Worm (Caenorhabditis elegans) whole organism, L4 larva: ENCODE data around the gene bli-2.

Source experiments
- F44E2.7 ChIP-seq: fragments of 200-800 bp; sonication (Bioruptor generic); IDR thresholded peaks from 2 replicates; pipeline ENCODE4 v2.1.2; 2022; ENCODE audit warnings: missing genetic modification characterization, missing compliant biosample characterization
- T20F7.1 ChIP-seq: fragments of 200-800 bp; sonication (Bioruptor generic); optimal IDR thresholded peaks from 2 replicates; lab custom pipeline; 2018; ENCODE audit warnings: mild to moderate bottlenecking, missing genetic modification characterization, missing compliant biosample characterization
- T26A8.4 ChIP-seq: fragments of 200-800 bp; sonication (Bioruptor generic); IDR thresholded peaks from 2 replicates; pipeline ENCODE4 v1.3.6; 2022; ENCODE audit warnings: missing genetic modification characterization, missing compliant biosample characterization
- ama-1 ChIP-seq: fragments of 150-350 bp; optimal IDR thresholded peaks from 2 replicates; lab custom pipeline; 2014; ENCODE audit warnings: inconsistent platforms, mixed read lengths
- arid-1 ChIP-seq: fragments of 200-800 bp; sonication (Bioruptor generic); conservative IDR thresholded peaks from 2 replicates; pipeline ENCODE4 v1.3.6; 2022; ENCODE audit warnings: missing genetic modification reagents, missing genetic modification characterization, missing compliant biosample characterization
- attf-4 ChIP-seq: sonication (generic microtip); optimal IDR thresholded peaks from 3 replicates; lab custom pipeline; 2017; ENCODE audit warnings: missing biosample characterization, missing genetic modification characterization
- ceh-32 ChIP-seq: sonication (generic microtip); optimal IDR thresholded peaks from 2 replicates; lab custom pipeline; 2016; ENCODE audit warnings: mild to moderate bottlenecking, missing genetic modification characterization, missing compliant biosample characterization; ENCODE audit not compliant: poor library complexity
- ceh-62 ChIP-seq: sonication (generic microtip); optimal IDR thresholded peaks from 2 replicates; lab custom pipeline; 2017; ENCODE audit warnings: missing biosample characterization, missing genetic modification characterization
- cey-2 ChIP-seq: sonication (generic microtip); optimal IDR thresholded peaks from 3 replicates; lab custom pipeline; 2017; ENCODE audit warnings: missing genetic modification characterization, mild to moderate bottlenecking, missing compliant biosample characterization, antibody characterized with exemption, borderline replicate concordance; ENCODE audit not compliant: insufficient read depth
- daf-19 ChIP-seq: fragments of 200-800 bp; sonication (Bioruptor generic); conservative IDR thresholded peaks from 2 replicates; pipeline ENCODE4 v1.3.6; 2022; ENCODE audit warnings: missing genetic modification characterization, missing compliant biosample characterization
- daf-8 ChIP-seq: fragments of 200-800 bp; sonication (Bioruptor generic); IDR thresholded peaks from 2 replicates; pipeline ENCODE4 v1.3.6; 2022; ENCODE audit warnings: missing genetic modification characterization, missing compliant biosample characterization
- dpl-1 ChIP-seq: fragments of 150-350 bp; optimal IDR thresholded peaks from 2 replicates; lab custom pipeline; 2014; ENCODE audit warnings: missing biosample characterization, missing genetic modification reagents, missing genetic modification characterization
- egl-27 ChIP-seq: sonication (generic microtip); optimal IDR thresholded peaks from 3 replicates; lab custom pipeline; 2017; ENCODE audit warnings: missing biosample characterization, missing genetic modification reagents, missing genetic modification characterization
- egl-43 ChIP-seq: fragments of 200-800 bp; sonication (Bioruptor generic); IDR thresholded peaks from 2 replicates; pipeline ENCODE4 v1.3.6; 2022; ENCODE audit warnings: missing genetic modification reagents, missing genetic modification characterization, missing compliant biosample characterization
- hif-1 ChIP-seq, 2 experiments: sonication (generic microtip); optimal IDR thresholded peaks; 2 replicates each; lab custom pipeline; 2016 to 2017; ENCODE audit warnings: missing compliant biosample characterization in 2 of 2, missing genetic modification characterization in 2 of 2, missing genetic modification reagents in 2 of 2, missing genotype in 2 of 2, mild to moderate bottlenecking in 1 of 2
- lim-7 ChIP-seq: fragments of 200-800 bp; sonication (Bioruptor generic); IDR thresholded peaks from 2 replicates; pipeline ENCODE4 v1.3.6; 2022; ENCODE audit warnings: missing genetic modification characterization, missing compliant biosample characterization
- lir-3 ChIP-seq: sonication (generic microtip); optimal IDR thresholded peaks from 2 replicates; lab custom pipeline; 2016; ENCODE audit warnings: mild to moderate bottlenecking, missing genetic modification characterization, missing compliant biosample characterization
- lsy-2 ChIP-seq, 2 experiments: fragments of 150-350 bp in 1 of 2; sonication (generic microtip) in 1 of 2; optimal IDR thresholded peaks; 2 replicates each; lab custom pipeline; 2014 to 2017; ENCODE audit warnings: missing biosample characterization in 2 of 2, missing genetic modification characterization in 2 of 2
- madf-5 ChIP-seq, 2 experiments: fragments of 200-800 bp; sonication (Bioruptor generic); IDR thresholded peaks; 2 replicates each; pipeline ENCODE4 v1.3.6; 2022; ENCODE audit warnings: missing compliant biosample characterization in 2 of 2, missing genetic modification characterization in 2 of 2
- madf-9 ChIP-seq: fragments of 200-800 bp; sonication (Bioruptor generic); conservative IDR thresholded peaks from 2 replicates; pipeline ENCODE4 v1.3.6; 2022; ENCODE audit warnings: missing genetic modification reagents, missing genetic modification characterization, missing compliant biosample characterization
- mdt-29 ChIP-seq: fragments of 200-800 bp; sonication (Bioruptor generic); IDR thresholded peaks from 2 replicates; pipeline ENCODE4 v1.3.6; 2022; ENCODE audit warnings: missing genetic modification reagents, missing genetic modification characterization, missing compliant biosample characterization
- mep-1 ChIP-seq: fragments of 150-350 bp; sonication (generic microtip); optimal IDR thresholded peaks from 3 replicates; lab custom pipeline; 2014; ENCODE audit warnings: missing biosample characterization, missing genetic modification characterization
- mes-2 ChIP-seq: sonication (generic microtip); optimal IDR thresholded peaks from 2 replicates; lab custom pipeline; 2016; ENCODE audit warnings: missing genotype, mild to moderate bottlenecking, missing genetic modification characterization, missing compliant biosample characterization; ENCODE audit not compliant: poor library complexity, severe bottlenecking
- mxl-3 ChIP-seq: fragments of 200-800 bp; sonication (Bioruptor generic); optimal IDR thresholded peaks from 2 replicates; lab custom pipeline; 2018; ENCODE audit warnings: mild to moderate bottlenecking, missing genetic modification characterization, missing compliant biosample characterization
- nhr-111 ChIP-seq: fragments of 200-800 bp; sonication (Bioruptor generic); optimal IDR thresholded peaks from 2 replicates; lab custom pipeline; 2018; ENCODE audit warnings: mild to moderate bottlenecking, missing genetic modification characterization, missing compliant biosample characterization
- nhr-237 ChIP-seq: sonication (generic microtip); optimal IDR thresholded peaks from 2 replicates; lab custom pipeline; 2017; ENCODE audit warnings: missing biosample characterization, missing genetic modification characterization
- nhr-42 ChIP-seq: fragments of 200-800 bp; sonication (Bioruptor generic); IDR thresholded peaks from 2 replicates; pipeline ENCODE4 v1.3.6; 2022; ENCODE audit warnings: missing genetic modification characterization, missing compliant biosample characterization
- skn-1 ChIP-seq: fragments of 150-350 bp; optimal IDR thresholded peaks from 2 replicates; lab custom pipeline; 2014; ENCODE audit warnings: missing biosample characterization, missing genetic modification characterization
- snpc-1.2 ChIP-seq: fragments of 200-800 bp; sonication (Bioruptor generic); IDR thresholded peaks from 2 replicates; pipeline ENCODE4 v1.3.6; 2022; ENCODE audit warnings: missing genetic modification reagents, missing genetic modification characterization, missing compliant biosample characterization
- unc-130 ChIP-seq: sonication (generic microtip); optimal IDR thresholded peaks from 2 replicates; lab custom pipeline; 2016; ENCODE audit warnings: missing genetic modification reagents, missing genetic modification characterization, missing compliant biosample characterization
- zag-1 ChIP-seq: fragments of 150-350 bp; optimal IDR thresholded peaks from 2 replicates; lab custom pipeline; 2014; ENCODE audit warnings: missing biosample characterization, missing genetic modification characterization
- zip-2 ChIP-seq: fragments of 150-350 bp; optimal IDR thresholded peaks from 2 replicates; lab custom pipeline; 2014; ENCODE audit warnings: missing biosample characterization, missing genetic modification characterization

bli-2 gene

ce11 chrII:5605538-5605945 is 46.7 kb downstream of the bli-2 start (continued):
- TF ChIP-seq hif-1 (tag; optimal IDR thresholded peaks at IDR 0.05; lab: Kevin White, UChicago): no peak
- TF ChIP-seq nhr-42: no peak
- TF ChIP-seq unc-130 (GFP tag; lab: Kevin White, UChicago): no peak
- TF ChIP-seq skn-1 (tag; lab: Kevin White, UChicago): no peak
- TF ChIP-seq madf-9 (GFP tag; lab: Robert Waterston, UW): no peak
- no peak for TF ChIP-seq egl-43 (GFP tag; lab: Robert Waterston, UW)
- TF ChIP-seq egl-27 (tag; lab: Kevin White, UChicago): no peak
- no peak for TF ChIP-seq ceh-62
- TF ChIP-seq nhr-237 (tag; lab: Kevin White, UChicago): peak; percentile 21
- no peak for TF ChIP-seq daf-19 (GFP tag; lab: Robert Waterston, UW)
- TF ChIP-seq cey-2 (tag; lab: Kevin White, UChicago): peak; percentile 41
- no peak for TF ChIP-seq T20F7.1
- no peak for TF ChIP-seq attf-4 (tag; lab: Kevin White, UChicago)
- peak; percentile 72 for TF ChIP-seq mep-1 (tag; lab: Kevin White, UChicago)
- TF ChIP-seq daf-8 (GFP tag; lab: Robert Waterston, UW): no peak
- TF ChIP-seq nhr-111 (GFP tag; lab: Kevin White, UChicago): no peak
- TF ChIP-seq zag-1: no peak
- no peak for TF ChIP-seq snpc-1.2 (GFP tag; lab: Robert Waterston, UW)
- no peak for TF ChIP-seq dpl-1 (GFP tag; lab: Kevin White, UChicago)
- TF ChIP-seq mes-2 (tag; lab: Kevin White, UChicago): no peak
- no peak for TF ChIP-seq lim-7 (GFP tag; lab: Robert Waterston, UW)
- no peak for TF ChIP-seq ama-1 (lab: Kevin White, UChicago)
- TF ChIP-seq lir-3 (tag; lab: Kevin White, UChicago): no peak

DNA sequence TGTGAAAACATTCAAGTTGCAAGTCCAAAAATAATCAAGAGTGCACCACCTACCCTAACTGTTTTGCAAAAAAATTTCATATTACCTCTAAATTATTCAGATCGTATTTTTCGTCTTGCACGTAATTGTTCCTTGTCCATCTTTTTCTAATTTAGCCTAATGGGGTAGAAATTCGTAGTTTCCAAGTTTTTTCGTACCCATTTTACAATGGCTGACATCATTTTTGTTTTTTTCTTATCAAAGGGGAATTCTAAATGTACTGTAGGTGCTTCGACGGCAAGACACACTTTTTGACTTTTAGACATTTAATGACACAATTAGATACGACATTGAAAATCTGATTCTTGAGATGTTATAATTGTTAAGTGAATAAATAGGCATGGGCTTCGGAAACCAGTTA is 47.8 kb downstream of the bli-2 start:
- TF ChIP-seq madf-9 (GFP tag; lab: Robert Waterston, UW): no peak
- TF ChIP-seq mep-1 (tag; lab: Kevin White, UChicago): no peak
- no peak for TF ChIP-seq mdt-29 (GFP tag; lab: Robert Waterston, UW)

DNA sequence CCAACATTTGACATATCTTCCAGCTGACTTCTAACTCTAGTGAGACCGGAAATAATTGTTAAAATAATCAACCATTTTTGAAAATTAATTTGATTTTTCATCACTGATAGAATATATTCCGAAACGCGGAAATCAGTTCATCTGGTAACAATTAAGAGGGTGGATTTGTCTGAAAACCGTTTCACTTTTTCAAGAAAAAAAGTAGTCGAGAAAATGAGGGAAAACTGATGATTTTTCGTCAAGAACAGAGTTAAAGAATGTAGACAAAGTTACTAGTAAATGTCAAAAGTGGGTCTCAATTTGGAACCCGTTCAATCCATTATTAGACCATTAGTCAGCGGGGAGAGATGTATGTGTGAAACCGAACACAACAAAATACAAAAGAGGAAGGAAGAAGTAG is 49.0 kb downstream of the bli-2 start, which contains the start of gene C17G10.6:
C17G10.6 (minus strand) TSS at position 101 of the 400 bp plus-strand sequence.
- TF ChIP-seq skn-1 (tag; lab: Kevin White, UChicago) (no peak), arid-1 (GFP tag; lab: Robert Waterston, UW) (no peak), ceh-32 (tag; lab: Kevin White, UChicago) (no peak), zip-2 (tag; lab: Kevin White, UChicago) (no peak), mxl-3 (no peak), madf-5 (GFP tag; IDR thresholded peaks at IDR 0.05; lab: Robert Waterston, UW) (no peak), lsy-2 (tag; optimal IDR thresholded peaks at IDR 0.05; lab: Kevin White, UChicago) (no peak), F44E2.7 (no peak), T26A8.4 (GFP tag; lab: Robert Waterston, UW) (no peak)
